Worm (Caenorhabditis elegans): Measurements from ENCODE around the gene zhit-2.

zhit-2 gene

DNA sequence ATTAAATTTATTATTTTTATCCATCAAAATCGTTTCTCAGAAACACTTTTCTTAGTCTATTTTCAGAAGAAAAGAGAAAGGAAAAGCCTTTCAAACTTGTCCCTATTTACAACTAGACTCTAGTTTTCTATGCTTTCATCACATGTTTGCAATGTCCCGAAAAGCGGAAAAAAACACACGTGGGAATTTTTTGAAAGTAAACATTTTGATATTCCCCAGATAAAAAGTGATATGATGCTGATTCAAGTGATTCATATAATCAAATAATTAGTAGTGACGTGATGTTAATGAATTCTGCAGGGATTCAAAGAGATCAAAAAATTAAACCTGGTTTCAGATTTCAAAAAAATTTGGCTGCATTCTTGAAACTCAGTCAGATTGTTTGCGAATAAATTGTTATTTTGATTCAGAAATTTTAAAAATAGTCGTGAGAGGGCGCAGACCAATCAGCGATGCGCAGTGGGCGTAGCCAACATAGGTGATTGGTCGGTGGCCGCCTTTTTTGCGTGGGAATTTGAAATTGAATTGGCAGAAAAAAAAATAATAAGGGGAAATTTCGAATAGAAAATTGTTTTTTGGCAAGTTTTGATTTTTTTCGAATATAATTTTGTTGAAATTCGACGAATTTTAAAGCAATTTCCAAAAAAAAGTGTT is 9.4 kb downstream of the zhit-2 start:
- no peak for TF ChIP-seq fos-1 (tag; optimal IDR thresholded peaks at IDR 0.05)
- TF ChIP-seq Y55F3AM.14 (GFP tag; optimal IDR thresholded peaks at IDR 0.05): no peak
- no peak for TF ChIP-seq blmp-1 (tag; optimal IDR thresholded peaks at IDR 0.05; ENCODE audit: insufficient read depth)
- no peak for TF ChIP-seq skn-1 (tag; optimal IDR thresholded peaks at IDR 0.05)
- TF ChIP-seq unc-55 (GFP tag; optimal IDR thresholded peaks at IDR 0.05): no peak
- no peak for TF ChIP-seq elt-3 (tag; optimal IDR thresholded peaks at IDR 0.05)
- TF ChIP-seq lin-39 (tag; optimal IDR thresholded peaks at IDR 0.05): no peak
- TF ChIP-seq sma-3 (GFP tag; optimal IDR thresholded peaks at IDR 0.05): no peak
- TF ChIP-seq unc-39 (tag; optimal IDR thresholded peaks at IDR 0.05): no peak
- TF ChIP-seq nhr-21 (tag; optimal IDR thresholded peaks at IDR 0.05): no peak
- no peak for TF ChIP-seq alr-1 (tag; optimal IDR thresholded peaks at IDR 0.05)
- no peak for TF ChIP-seq zag-1 (tag; optimal IDR thresholded peaks at IDR 0.05)
- no peak for TF ChIP-seq F13H6.1 (tag; optimal IDR thresholded peaks at IDR 0.05)
- no peak for TF ChIP-seq ceh-16 (tag; optimal IDR thresholded peaks at IDR 0.05)
- no peak for TF ChIP-seq sem-4 (tag; optimal IDR thresholded peaks at IDR 0.05)

DNA sequence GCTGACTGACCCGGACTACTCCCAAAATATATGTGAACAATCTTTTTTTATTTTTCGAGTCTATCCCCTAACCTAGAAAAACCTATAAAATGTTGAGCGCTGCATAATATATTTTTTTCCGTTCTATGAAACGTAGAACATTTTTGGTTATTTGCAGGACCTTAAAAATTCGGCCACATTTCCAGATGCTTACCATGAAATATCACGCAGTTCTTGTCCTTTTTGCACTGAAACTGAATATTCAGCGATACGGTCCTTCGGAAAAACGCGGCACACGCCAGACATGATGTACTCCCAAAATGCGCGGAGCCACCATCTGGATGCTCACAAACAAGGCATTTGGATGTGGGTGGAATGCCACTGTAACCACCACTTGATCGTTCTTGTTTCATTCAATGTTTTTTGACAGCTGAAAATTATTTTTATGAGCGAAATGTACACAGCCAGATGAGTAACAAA is 11.3 kb downstream of the zhit-2 start, which contains the start of gene nhr-20:
TSS of gene nhr-20 (minus strand) at position 409 of the 459 bp plus-strand sequence.
- no peak for TF ChIP-seq nhr-129 (tag; optimal IDR thresholded peaks at IDR 0.05)
- TF ChIP-seq dmd-4 (tag; optimal IDR thresholded peaks at IDR 0.05): no peak
- TF ChIP-seq peb-1 (tag; optimal IDR thresholded peaks at IDR 0.05): no peak
- TF ChIP-seq ZK546.5 (tag; optimal IDR thresholded peaks at IDR 0.05): no peak
- no peak for TF ChIP-seq mbf-1 (tag; optimal IDR thresholded peaks at IDR 0.05)
- no peak for TF ChIP-seq nhr-237 (tag; optimal IDR thresholded peaks at IDR 0.05)
- TF ChIP-seq blmp-1 (tag; optimal IDR thresholded peaks at IDR 0.05; ENCODE audit: insufficient read depth): no peak
- TF ChIP-seq nhr-6 (tag; optimal IDR thresholded peaks at IDR 0.05): no peak
- no peak for TF ChIP-seq unc-39 (tag; optimal IDR thresholded peaks at IDR 0.05)
- no peak for TF ChIP-seq nhr-10 (tag; optimal IDR thresholded peaks at IDR 0.05)
- no peak for TF ChIP-seq mdl-1 (tag; optimal IDR thresholded peaks at IDR 0.05)

DNA sequence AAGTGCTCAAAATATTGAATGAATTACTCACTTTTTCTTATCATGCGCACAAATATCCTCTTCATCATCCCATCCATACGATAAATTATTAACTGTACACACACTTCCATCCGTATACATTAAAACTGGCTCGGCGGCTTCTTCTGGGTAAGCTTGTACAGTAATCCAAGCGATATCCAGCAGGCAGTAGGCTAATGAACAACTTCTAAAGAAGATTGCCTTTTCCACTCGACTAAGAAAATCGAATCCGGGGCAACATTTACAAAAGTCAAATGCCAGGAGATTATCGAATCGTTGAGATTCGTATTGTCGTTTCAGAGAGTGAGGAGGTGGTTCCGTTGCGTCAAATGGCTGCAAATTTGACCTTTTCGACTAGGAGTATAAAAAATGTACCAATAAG is 12.8 kb downstream of the zhit-2 start:
- TF ChIP-seq F13H6.1 (tag; optimal IDR thresholded peaks at IDR 0.05): no peak
- no peak for TF ChIP-seq mab-5 (tag; optimal IDR thresholded peaks at IDR 0.05)
- TF ChIP-seq nhr-6 (tag; optimal IDR thresholded peaks at IDR 0.05): no peak
- TF ChIP-seq snpc-4 (tag; optimal IDR thresholded peaks at IDR 0.05): no peak
- TF ChIP-seq nhr-25 (tag; optimal IDR thresholded peaks at IDR 0.05): no peak
- TF ChIP-seq sma-9 (GFP tag; optimal IDR thresholded peaks at IDR 0.05): no peak
- TF ChIP-seq sma-9 (tag; optimal IDR thresholded peaks at IDR 0.05): no peak
- TF ChIP-seq ztf-1 (GFP tag; conservative IDR thresholded peaks at IDR 0.05): no peak
- TF ChIP-seq ztf-4 (tag; optimal IDR thresholded peaks at IDR 0.05): no peak
- no peak for TF ChIP-seq peb-1 (tag; optimal IDR thresholded peaks at IDR 0.05)
- no peak for TF ChIP-seq egl-27 (tag; optimal IDR thresholded peaks at IDR 0.05)
- TF ChIP-seq Y55F3AM.14 (GFP tag; optimal IDR thresholded peaks at IDR 0.05): no peak
- TF ChIP-seq ztf-11 (tag; optimal IDR thresholded peaks at IDR 0.05): no peak
- no peak for TF ChIP-seq lin-39 (tag; optimal IDR thresholded peaks at IDR 0.05)

DNA sequence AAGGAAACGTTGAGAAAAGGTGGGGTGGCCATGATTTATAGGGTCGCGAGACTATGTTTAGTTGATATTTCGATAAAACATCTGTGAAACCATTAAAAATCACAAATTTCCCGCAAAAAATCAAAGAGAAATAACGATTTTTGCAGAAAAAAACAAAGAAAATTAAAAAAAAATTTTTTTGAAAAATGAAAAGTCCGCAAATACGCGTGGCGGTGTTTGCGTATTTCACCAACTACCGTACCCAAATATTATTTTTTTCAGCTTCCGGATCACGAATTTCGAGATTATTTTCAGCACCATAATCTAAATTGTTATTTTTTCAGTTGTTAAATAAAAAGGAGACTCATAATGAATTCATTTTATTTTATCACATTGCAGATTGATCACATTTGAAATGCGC is 14.1 kb downstream of the zhit-2 start:
- TF ChIP-seq ama-1 (optimal IDR thresholded peaks at IDR 0.05) (no peak), unc-39 (tag; optimal IDR thresholded peaks at IDR 0.05) (no peak), nhr-11 (tag; optimal IDR thresholded peaks at IDR 0.05) (no peak), blmp-1 (tag; optimal IDR thresholded peaks at IDR 0.05; ENCODE audit: insufficient read depth) (no peak), C34F6.9 (tag; optimal IDR thresholded peaks at IDR 0.05) (no peak), nhr-10 (tag; optimal IDR thresholded peaks at IDR 0.05) (no peak), nhr-12 (tag; optimal IDR thresholded peaks at IDR 0.05) (no peak), lin-13 (GFP tag; optimal IDR thresholded peaks at IDR 0.05) (no peak), F13H6.1 (tag; optimal IDR thresholded peaks at IDR 0.05) (no peak), gmeb-1 (tag; optimal IDR thresholded peaks at IDR 0.05) (no peak), nhr-77 (tag; optimal IDR thresholded peaks at IDR 0.05) (no peak), sma-3 (GFP tag; optimal IDR thresholded peaks at IDR 0.05) (no peak), nhr-25 (tag; optimal IDR thresholded peaks at IDR 0.05) (no peak), alr-1 (tag; optimal IDR thresholded peaks at IDR 0.05) (no peak), aly-2 (tag; optimal IDR thresholded peaks at IDR 0.05) (no peak), ZK546.5 (tag; optimal IDR thresholded peaks at IDR 0.05) (no peak), elt-1 (tag; optimal IDR thresholded peaks at IDR 0.05) (no peak), ztf-4 (tag; optimal IDR thresholded peaks at IDR 0.05) (no peak)

Data from whole organism, L2 larva.